Worm (Caenorhabditis elegans): Measurements from ENCODE around the gene Y75B8A.39.

DNA sequence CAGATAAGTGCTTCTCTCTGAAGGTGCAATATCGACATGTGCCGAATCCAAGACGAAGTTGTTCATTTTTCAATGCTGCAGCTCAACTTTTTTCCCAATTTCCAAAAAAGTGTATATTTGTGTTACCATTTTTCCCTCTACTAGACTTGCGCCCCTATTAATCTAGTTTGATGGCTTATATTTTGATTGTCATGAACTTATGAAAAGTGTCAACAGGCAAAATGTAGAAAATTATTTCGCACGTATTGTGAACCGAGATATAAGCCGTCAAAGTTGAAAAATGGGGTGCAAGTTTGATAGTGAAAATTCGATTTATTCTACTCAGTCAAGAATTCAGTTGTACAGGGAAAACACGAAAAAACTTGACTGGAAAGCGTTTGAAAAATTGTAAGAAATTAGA lies 45.5 kb downstream of the Y75B8A.39 start, which contains the start of gene Y75B8A.32:
- TF ChIP-seq aly-2 (tag; optimal IDR thresholded peaks at IDR 0.05) (no peak), zag-1 (tag; optimal IDR thresholded peaks at IDR 0.05) (no peak), nhr-10 (tag; optimal IDR thresholded peaks at IDR 0.05) (no peak), sma-9 (GFP tag; optimal IDR thresholded peaks at IDR 0.05) (no peak), sma-9 (tag; optimal IDR thresholded peaks at IDR 0.05) (no peak), elt-1 (tag; optimal IDR thresholded peaks at IDR 0.05) (no peak), C34F6.9 (tag; optimal IDR thresholded peaks at IDR 0.05) (no peak), ztf-4 (tag; optimal IDR thresholded peaks at IDR 0.05) (no peak), snpc-4 (tag; optimal IDR thresholded peaks at IDR 0.05) (no peak), F13H6.1 (tag; optimal IDR thresholded peaks at IDR 0.05) (no peak), lin-39 (tag; optimal IDR thresholded peaks at IDR 0.05) (no peak), nhr-11 (tag; optimal IDR thresholded peaks at IDR 0.05) (no peak), ZK546.5 (tag; optimal IDR thresholded peaks at IDR 0.05) (no peak), unc-62 (GFP tag; optimal IDR thresholded peaks at IDR 0.05) (no peak), skn-1 (tag; optimal IDR thresholded peaks at IDR 0.05) (no peak)
